Fruit fly (Drosophila melanogaster) whole organism, prepupa: ENCODE measurements around the gene rho.

Experiments used
- Blimp-1 ChIP-seq: fragments of 200-800 bp; sonication (Bioruptor generic); optimal IDR thresholded peaks from 3 replicates; lab custom pipeline; 2017; ENCODE audit warnings: missing biosample characterization, missing genetic modification characterization, mild to moderate bottlenecking, moderate library complexity, missing genetic modification reagents
- CG10631 ChIP-seq: fragments of 200-800 bp; sonication (Bioruptor generic); optimal IDR thresholded peaks from 2 replicates; lab custom pipeline; 2016; ENCODE audit warnings: missing biosample characterization, missing genetic modification characterization
- CG11294 ChIP-seq: fragments of 200-800 bp; sonication (Bioruptor generic); IDR thresholded peaks from 2 replicates; pipeline ENCODE4 v1.3.6; 2022; ENCODE audit warnings: missing biosample characterization, missing genetic modification characterization
- CG11762 ChIP-seq: fragments of 200-800 bp; sonication (Bioruptor generic); optimal IDR thresholded peaks from 3 replicates; lab custom pipeline; 2016; ENCODE audit warnings: missing biosample characterization, missing genetic modification characterization; ENCODE audit not compliant: insufficient read depth
- CG11902 ChIP-seq: fragments of 200-800 bp; sonication (Bioruptor generic); optimal IDR thresholded peaks from 3 replicates; lab custom pipeline; 2016; ENCODE audit warnings: missing biosample characterization, missing genetic modification characterization
- CG15336 ChIP-seq: fragments of 200-800 bp; sonication (Bioruptor generic); IDR thresholded peaks from 2 replicates; pipeline ENCODE4 v1.3.6; 2022; ENCODE audit warnings: missing biosample characterization, missing genetic modification characterization
- CG1621 ChIP-seq: fragments of 200-800 bp; sonication (Bioruptor generic); optimal IDR thresholded peaks from 3 replicates; lab custom pipeline; 2018; ENCODE audit warnings: missing biosample characterization, mild to moderate bottlenecking, missing genetic modification characterization
- CG16779 ChIP-seq: fragments of 200-800 bp; sonication (Bioruptor generic); optimal IDR thresholded peaks from 3 replicates; lab custom pipeline; 2017; ENCODE audit warnings: missing biosample characterization, mild to moderate bottlenecking, missing genetic modification characterization
- CG3032 ChIP-seq: fragments of 200-800 bp; optimal IDR thresholded peaks from 2 replicates; lab custom pipeline; 2019; ENCODE audit warnings: missing biosample characterization, mild to moderate bottlenecking, missing genetic modification characterization, moderate library complexity
- CG31627 ChIP-seq: fragments of 200-800 bp; sonication (Bioruptor generic); optimal IDR thresholded peaks from 3 replicates; lab custom pipeline; 2016; ENCODE audit warnings: missing biosample characterization, missing genetic modification characterization
- CG34406 ChIP-seq: fragments of 200-800 bp; sonication (Bioruptor generic); optimal IDR thresholded peaks from 3 replicates; lab custom pipeline; 2016; ENCODE audit warnings: missing biosample characterization, missing genetic modification characterization
- CG3919 ChIP-seq: fragments of 200-800 bp; sonication (Bioruptor generic); optimal IDR thresholded peaks from 3 replicates; lab custom pipeline; 2016; ENCODE audit warnings: missing biosample characterization, missing genetic modification characterization
- CG4318 ChIP-seq: fragments of 200-800 bp; sonication (Bioruptor generic); optimal IDR thresholded peaks from 3 replicates; lab custom pipeline; 2017; ENCODE audit warnings: missing biosample characterization, mild to moderate bottlenecking, missing genetic modification characterization
- CG6163 ChIP-seq: fragments of 200-800 bp; sonication (Bioruptor generic); IDR thresholded peaks from 3 replicates; pipeline ENCODE4 v1.3.6; 2022; ENCODE audit warnings: missing biosample characterization, missing genetic modification characterization
- CG6276 ChIP-seq: fragments of 200-800 bp; sonication (Bioruptor generic); optimal IDR thresholded peaks from 2 replicates; lab custom pipeline; 2017; ENCODE audit warnings: missing biosample characterization, mild to moderate bottlenecking, missing genetic modification characterization
- CG6808 ChIP-seq: fragments of 200-800 bp; sonication (Bioruptor generic); optimal IDR thresholded peaks from 3 replicates; lab custom pipeline; 2017; ENCODE audit warnings: missing biosample characterization, missing genetic modification characterization, mild to moderate bottlenecking, moderate library complexity, missing genetic modification reagents
- CG6854 ChIP-seq: fragments of 200-800 bp; sonication (Bioruptor generic); optimal IDR thresholded peaks from 2 replicates; lab custom pipeline; 2017; ENCODE audit warnings: missing biosample characterization, mild to moderate bottlenecking, missing genetic modification characterization
- CG7368 ChIP-seq: fragments of 200-800 bp; sonication (Bioruptor generic); optimal IDR thresholded peaks from 3 replicates; lab custom pipeline; 2016; ENCODE audit warnings: missing biosample characterization, missing genetic modification characterization
- CG8119 ChIP-seq: fragments of 200-800 bp; sonication (Bioruptor generic); IDR thresholded peaks from 3 replicates; pipeline ENCODE4 v1.3.6; 2022; ENCODE audit warnings: missing biosample characterization, missing genetic modification characterization
- CG8632 ChIP-seq: fragments of 200-800 bp; sonication (Bioruptor generic); optimal IDR thresholded peaks from 3 replicates; lab custom pipeline; 2016; ENCODE audit warnings: missing biosample characterization, missing genetic modification characterization
- CG9139 ChIP-seq: fragments of 200-800 bp; sonication (Bioruptor generic); optimal IDR thresholded peaks from 3 replicates; lab custom pipeline; 2017; ENCODE audit warnings: missing biosample characterization, mild to moderate bottlenecking, missing genetic modification characterization
- Eip75B ChIP-seq: fragments of 200-800 bp; sonication (Bioruptor generic); optimal IDR thresholded peaks from 3 replicates; lab custom pipeline; 2016; ENCODE audit warnings: missing biosample characterization, missing genetic modification characterization
- Eip78C ChIP-seq: fragments of 200-800 bp; sonication (Bioruptor generic); peaks from one replicate; lab custom pipeline; 2016; ENCODE audit warnings: missing biosample characterization, missing genetic modification characterization
- Ets96B ChIP-seq: fragments of 200-800 bp; optimal IDR thresholded peaks from 2 replicates; lab custom pipeline; 2019; ENCODE audit warnings: missing biosample characterization, mild to moderate bottlenecking, missing genetic modification characterization, moderate library complexity
- Gug ChIP-seq: fragments of 200-800 bp; sonication (Bioruptor generic); IDR thresholded peaks from 2 replicates; pipeline ENCODE4 v1.3.6; 2022; ENCODE audit warnings: missing biosample characterization, missing genetic modification characterization
- Hr38 ChIP-seq: sonication (Bioruptor generic); optimal IDR thresholded peaks from 2 replicates; lab custom pipeline; 2016; ENCODE audit warnings: missing biosample characterization, missing genetic modification characterization
- Hr4 ChIP-seq: fragments of 200-800 bp; sonication (Bioruptor generic); optimal IDR thresholded peaks from 3 replicates; lab custom pipeline; 2016; ENCODE audit warnings: missing biosample characterization, missing genetic modification characterization
- OdsH ChIP-seq: fragments of 200-800 bp; sonication (Bioruptor generic); optimal IDR thresholded peaks from 3 replicates; lab custom pipeline; 2016; ENCODE audit warnings: missing biosample characterization, missing genetic modification characterization
- Smox ChIP-seq: fragments of 200-800 bp; sonication (Bioruptor generic); optimal IDR thresholded peaks from 3 replicates; lab custom pipeline; 2016; ENCODE audit warnings: missing biosample characterization, missing genetic modification characterization
- Sox102F ChIP-seq: fragments of 200-800 bp; sonication (Bioruptor generic); optimal IDR thresholded peaks from 2 replicates; lab custom pipeline; 2016; ENCODE audit warnings: missing biosample characterization, mild to moderate bottlenecking, missing genetic modification characterization
- Sox14 ChIP-seq: fragments of 200-800 bp; sonication (Bioruptor generic); optimal IDR thresholded peaks from 3 replicates; lab custom pipeline; 2016; ENCODE audit warnings: missing biosample characterization, missing genetic modification characterization
- Sox15 ChIP-seq: fragments of 200-800 bp; sonication (Bioruptor generic); optimal IDR thresholded peaks from 3 replicates; lab custom pipeline; 2016; ENCODE audit warnings: missing biosample characterization, missing genetic modification characterization
- cyc ChIP-seq: fragments of 200-800 bp; sonication (Bioruptor generic); optimal IDR thresholded peaks from 3 replicates; lab custom pipeline; 2016; ENCODE audit warnings: missing biosample characterization, missing genetic modification characterization
- dac ChIP-seq: fragments of 200-800 bp; sonication (Bioruptor generic); optimal IDR thresholded peaks from 2 replicates; lab custom pipeline; 2017; ENCODE audit warnings: missing biosample characterization, mild to moderate bottlenecking, missing genetic modification characterization
- dsx ChIP-seq: fragments of 200-800 bp; optimal IDR thresholded peaks from 3 replicates; lab custom pipeline; 2019; ENCODE audit warnings: missing biosample characterization, mild to moderate bottlenecking, missing genetic modification characterization, moderate library complexity; ENCODE audit not compliant: poor library complexity, severe bottlenecking
- eg ChIP-seq: fragments of 200-800 bp; sonication (Bioruptor generic); IDR thresholded peaks from 3 replicates; pipeline ENCODE4 v1.3.6; 2022; ENCODE audit warnings: missing biosample characterization, missing genetic modification characterization
- esn ChIP-seq: fragments of 200-800 bp; sonication (Bioruptor generic); optimal IDR thresholded peaks from 2 replicates; lab custom pipeline; 2016; ENCODE audit warnings: missing biosample characterization, mild to moderate bottlenecking, missing genetic modification characterization, moderate library complexity
- fd59A ChIP-seq: fragments of 200-800 bp; sonication (Bioruptor generic); optimal IDR thresholded peaks from 2 replicates; lab custom pipeline; 2017; ENCODE audit warnings: missing biosample characterization, mild to moderate bottlenecking, missing genetic modification characterization, missing genetic modification reagents
- fd85E ChIP-seq: fragments of 200-800 bp; sonication (Bioruptor generic); optimal IDR thresholded peaks from 3 replicates; lab custom pipeline; 2016; ENCODE audit warnings: missing biosample characterization, missing genetic modification characterization
- fkh ChIP-seq: fragments of 200-800 bp; sonication (Bioruptor generic); optimal IDR thresholded peaks from 3 replicates; lab custom pipeline; 2017; ENCODE audit warnings: missing biosample characterization, mild to moderate bottlenecking, missing genetic modification characterization, moderate library complexity
- lz ChIP-seq: fragments of 200-800 bp; sonication (Bioruptor generic); optimal IDR thresholded peaks from 3 replicates; lab custom pipeline; 2016; ENCODE audit warnings: missing biosample characterization, missing genetic modification characterization
- net ChIP-seq: fragments of 200-800 bp; sonication (Bioruptor generic); optimal IDR thresholded peaks from 3 replicates; lab custom pipeline; 2016; ENCODE audit warnings: missing biosample characterization, missing genetic modification characterization
- pdm3 ChIP-seq: fragments of 200-800 bp; sonication (Bioruptor generic); optimal IDR thresholded peaks from 3 replicates; lab custom pipeline; 2016; ENCODE audit warnings: missing biosample characterization, missing genetic modification characterization
- spab ChIP-seq: fragments of 200-800 bp; sonication (Bioruptor generic); optimal IDR thresholded peaks from 2 replicates; lab custom pipeline; 2017; ENCODE audit warnings: missing biosample characterization, mild to moderate bottlenecking, missing genetic modification characterization, missing genetic modification reagents
- ss ChIP-seq, 2 experiments: fragments of 200-800 bp; sonication (Bioruptor generic); optimal IDR thresholded peaks; 2 replicates in 1 of 2; 3 replicates in 1 of 2; lab custom pipeline; 2017 to 2018; ENCODE audit warnings: mild to moderate bottlenecking in 2 of 2, missing biosample characterization in 2 of 2, missing genetic modification characterization in 2 of 2, moderate library complexity in 1 of 2
- svp ChIP-seq: fragments of 200-800 bp; sonication (Bioruptor generic); peaks from one replicate; lab custom pipeline; 2016; ENCODE audit warnings: missing biosample characterization, missing genetic modification characterization
- topi ChIP-seq: fragments of 200-800 bp; sonication (Bioruptor generic); optimal IDR thresholded peaks from 3 replicates; lab custom pipeline; 2016; ENCODE audit warnings: missing biosample characterization, missing genetic modification characterization
- vri ChIP-seq: fragments of 200-800 bp; sonication (Bioruptor generic); optimal IDR thresholded peaks from 3 replicates; lab custom pipeline; 2016; ENCODE audit warnings: missing biosample characterization, mild to moderate bottlenecking, missing genetic modification characterization

The rho gene

DNA sequence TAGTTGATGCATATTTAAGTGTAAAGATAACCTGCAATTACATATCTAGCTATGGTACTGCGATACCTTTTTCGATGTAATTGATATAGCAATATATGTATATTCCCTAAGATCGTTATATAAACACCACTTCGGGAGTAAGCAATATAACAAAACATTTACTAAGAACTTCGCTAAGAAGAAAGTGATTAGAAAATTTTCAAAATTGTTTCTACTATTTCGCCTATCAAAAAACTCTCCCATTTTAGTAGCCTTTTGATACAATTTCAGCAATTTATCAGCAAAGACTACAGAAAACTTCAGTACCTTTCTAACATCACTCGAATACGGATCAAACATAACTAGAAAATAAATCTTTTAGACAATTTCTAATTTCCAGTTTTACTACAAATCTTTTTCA, 13.7 kb downstream of the rho start, which contains the start of gene robl62A:
robl62A (plus strand) TSS at position 301 of the 400 bp plus-strand sequence.
- TF ChIP-seq Hr38 (GFP tag; lab: Kevin White, UChicago) (no peak), cyc (GFP tag; lab: Kevin White, UChicago) (no peak), Eip78C (GFP tag; lab: Kevin White, UChicago) (no peak), CG9139 (GFP tag; lab: Kevin White, UChicago) (no peak), CG34406 (no peak), spab (GFP tag; lab: Kevin White, UChicago) (no peak), CG6808 (GFP tag; lab: Kevin White, UChicago) (no peak)

- no peak for TF ChIP-seq CG6854 (GFP tag; lab: Kevin White, UChicago)
- TF ChIP-seq Hr38 (GFP tag; lab: Kevin White, UChicago) = no peak
- TF ChIP-seq svp (GFP tag; lab: Kevin White, UChicago) = no peak
- TF ChIP-seq Sox15 = peak; percentile 2
- no peak for TF ChIP-seq CG16779 (tag; lab: Kevin White, UChicago)
- TF ChIP-seq CG11902 = peak; percentile 14
- no peak for TF ChIP-seq dac (GFP tag; lab: Kevin White, UChicago)
- TF ChIP-seq vri (GFP tag; lab: Kevin White, UChicago) = peak; percentile 8
- TF ChIP-seq Sox102F (GFP tag; lab: Kevin White, UChicago) = peak; percentile 42
- TF ChIP-seq lz = peak; percentile 50
- TF ChIP-seq ss (GFP tag; optimal IDR thresholded peaks at IDR 0.05; lab: Kevin White, UChicago) = no peak
- peak; percentile 48 for TF ChIP-seq CG15336
- TF ChIP-seq net = peak; percentile 8
- TF ChIP-seq CG8119 (GFP tag; lab: Robert Waterston, UW) = peak; percentile 40; the same call in 1 of the 3 replicates
- peak; percentile 42 for TF ChIP-seq CG3919 (GFP tag; lab: Kevin White, UChicago)
- no peak for TF ChIP-seq CG9139 (GFP tag; lab: Kevin White, UChicago)
- TF ChIP-seq Gug (GFP tag; lab: Robert Waterston, UW) = peak; percentile 36
- TF ChIP-seq Eip75B (GFP tag; lab: Kevin White, UChicago) = peak; percentile 31
- TF ChIP-seq Ets96B (tag; lab: Kevin White, UChicago) = peak; percentile 38
- TF ChIP-seq CG6163 (GFP tag; lab: Robert Waterston, UW) = peak; percentile 78
- no peak for TF ChIP-seq fkh (GFP tag; lab: Kevin White, UChicago)
- TF ChIP-seq OdsH (GFP tag; lab: Kevin White, UChicago) = peak; percentile 54
- peak; percentile 38 for TF ChIP-seq Smox
- TF ChIP-seq CG34406 = peak; percentile 32
- peak; percentile 37 for TF ChIP-seq Hr4
- no peak for TF ChIP-seq topi (GFP tag; lab: Kevin White, UChicago)
- no peak for TF ChIP-seq CG6276 (GFP tag; lab: Kevin White, UChicago)
- no peak for TF ChIP-seq dsx (GFP tag; lab: Kevin White, UChicago)
- TF ChIP-seq CG31627 (GFP tag; lab: Kevin White, UChicago) = peak; percentile 68
- peak; percentile 59 for TF ChIP-seq esn (GFP tag; lab: Kevin White, UChicago)
- peak; percentile 23 for TF ChIP-seq CG11762 (GFP tag; lab: Kevin White, UChicago)
- peak; percentile 54 for TF ChIP-seq Sox14 (GFP tag; lab: Kevin White, UChicago)
- peak; percentile 60 for TF ChIP-seq CG3032 (tag; lab: Kevin White, UChicago)
- TF ChIP-seq fd85E (GFP tag; lab: Kevin White, UChicago) = no peak
- TF ChIP-seq CG7368 (GFP tag; lab: Kevin White, UChicago) = no peak
- TF ChIP-seq CG4318 (GFP tag; lab: Kevin White, UChicago) = no peak
- TF ChIP-seq eg (GFP tag; lab: Robert Waterston, UW) = peak; percentile 54; the same call in 2 of the 3 replicates
- peak; percentile 62 for TF ChIP-seq CG1621
- no peak for TF ChIP-seq Blimp-1 (GFP tag; lab: Kevin White, UChicago)
- peak; percentile 34 for TF ChIP-seq CG8632
- peak; percentile 55 for TF ChIP-seq fd59A (GFP tag; lab: Kevin White, UChicago)
- peak; percentile 40 for TF ChIP-seq pdm3 (GFP tag; lab: Kevin White, UChicago)
- TF ChIP-seq CG10631 (GFP tag; lab: Kevin White, UChicago) = peak; percentile 16
- no peak for TF ChIP-seq CG11294
Measured at dm6 chr3L:1478998-1479680, 15.5 kb downstream of the rho start.
